Fruit fly (Drosophila melanogaster) whole organism, embryonic: ENCODE results near the gene CG33268.

Experiments
- Jarid2 ChIP-seq: fragments of 200-800 bp; sonication (Bioruptor generic); optimal IDR thresholded peaks from 3 replicates; lab custom pipeline; 2017; ENCODE audit warnings: mild to moderate bottlenecking, missing biosample characterization, missing genetic modification reagents, missing genetic modification characterization
- PHDP ChIP-seq: fragments of 200-800 bp; sonication (Bioruptor generic); optimal IDR thresholded peaks from 3 replicates; lab custom pipeline; 2018; ENCODE audit warnings: missing biosample characterization, mild to moderate bottlenecking, missing genetic modification characterization, moderate library complexity
- phol ChIP-seq: fragments of 200-800 bp; sonication (Bioruptor generic); optimal IDR thresholded peaks from 3 replicates; lab custom pipeline; 2018; ENCODE audit warnings: missing biosample characterization, mild to moderate bottlenecking, missing genetic modification characterization, moderate library complexity
- sim ChIP-seq: fragments of 200-800 bp; sonication (Bioruptor generic); IDR thresholded peaks from 2 replicates; pipeline ENCODE4 v1.3.6; 2022; ENCODE audit warnings: missing biosample characterization, missing genetic modification characterization

DNA sequence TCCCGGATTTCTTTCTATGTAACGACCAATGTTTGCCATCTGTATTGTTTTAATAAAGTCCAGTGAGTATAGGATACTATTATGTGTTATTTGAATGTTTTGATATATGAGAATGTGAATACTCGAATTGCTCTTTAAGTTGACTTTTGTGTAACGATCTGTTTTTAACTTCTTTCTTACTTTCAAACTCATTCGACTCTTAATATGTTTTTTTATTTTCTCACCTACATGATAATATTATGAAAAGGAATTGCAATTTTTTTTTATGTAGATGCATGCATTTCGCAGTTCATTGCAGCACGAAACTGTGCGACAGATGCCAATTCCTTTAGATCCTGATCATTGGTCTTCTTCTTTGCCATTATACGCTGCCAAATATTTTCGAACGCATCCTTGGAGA, 16.5 kb downstream of the CG33268 start, which contains the start of gene CG33490:
- TF ChIP-seq sim (GFP tag; lab: Robert Waterston, UW) (no peak), phol (no peak), Jarid2 (GFP tag; lab: Kevin White, UChicago) (no peak), PHDP (tag; lab: Kevin White, UChicago) (no peak)
